Fruit fly (Drosophila melanogaster) whole organism: ENCODE measurements around the gene CG6125.

Experiments
- CG8478 ChIP-seq: fragments of >200 bp; optimal IDR thresholded peaks from 2 replicates; lab custom pipeline; 2018; ENCODE audit warnings: inconsistent platforms
- Dll ChIP-seq: fragments of >200 bp; optimal IDR thresholded peaks from 2 replicates; lab custom pipeline; 2017
- EcR ChIP-seq, 2 experiments: fragments of >200 bp; optimal IDR thresholded peaks; 2 replicates each; lab custom pipeline; 2017; ENCODE audit warnings: missing biosample characterization in 2 of 2, missing genetic modification characterization in 2 of 2, missing genetic modification reagents in 2 of 2
- pan ChIP-seq: fragments of >200 bp; optimal IDR thresholded peaks from 2 replicates; lab custom pipeline; 2017
- psq ChIP-seq: fragments of >200 bp; optimal IDR thresholded peaks from 2 replicates; lab custom pipeline; 2017

DNA sequence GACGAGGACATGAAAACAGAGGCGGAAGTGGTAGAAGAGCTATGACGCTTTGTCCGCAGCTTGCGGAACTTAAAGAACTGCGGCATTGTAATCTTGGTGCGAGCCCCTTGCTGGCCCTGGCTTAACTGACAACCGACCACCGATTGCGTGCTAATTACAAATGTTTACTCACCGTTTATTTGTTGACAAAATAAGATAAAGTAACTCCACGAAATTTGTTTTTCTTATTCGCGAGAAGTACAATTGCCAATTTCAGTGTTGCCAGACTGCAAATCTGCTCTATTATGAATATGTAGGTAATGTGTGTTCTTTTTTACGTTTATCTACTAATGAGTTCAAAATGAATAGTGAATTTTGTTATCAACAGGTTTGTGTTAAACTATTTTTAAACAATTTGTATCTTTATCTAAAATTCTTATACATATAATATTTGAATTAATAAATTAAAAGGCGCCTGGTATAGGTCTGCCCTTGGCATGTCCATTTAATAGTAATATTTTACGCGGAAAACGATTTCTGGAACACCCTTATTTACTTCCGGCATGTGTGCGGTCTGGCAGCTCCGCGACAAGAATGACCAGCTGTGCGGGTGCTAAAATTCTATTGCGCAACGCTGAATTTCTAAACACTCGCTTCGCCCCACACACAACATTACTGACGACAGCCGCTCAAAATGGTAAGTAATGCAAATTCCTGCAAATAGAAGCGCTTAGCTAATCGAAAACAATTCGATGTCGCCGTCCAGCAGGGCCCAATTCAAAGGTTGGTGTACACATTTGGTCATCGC, 50.0 kb downstream of the CG6125 start, which contains the start of the genes Atg4b and Hibch:
- TF ChIP-seq psq (lab: Kevin White, UChicago): no peak
- peak; percentile 60 for TF ChIP-seq CG8478
- TF ChIP-seq EcR (GFP tag; optimal IDR thresholded peaks at IDR 0.05; lab: Kevin White, UChicago): no peak
- TF ChIP-seq Dll: no peak
- no peak for TF ChIP-seq pan
